Worm (Caenorhabditis elegans): ENCODE data around the gene lipl-5.

- TF ChIP-seq fkh-10 (GFP tag; optimal IDR thresholded peaks at IDR 0.05), result no peak
- TF ChIP-seq nhr-77 (tag; optimal IDR thresholded peaks at IDR 0.05), result no peak
- TF ChIP-seq ZK546.5 (tag; optimal IDR thresholded peaks at IDR 0.05), result no peak
- no peak for TF ChIP-seq lin-39 (tag; optimal IDR thresholded peaks at IDR 0.05)
- TF ChIP-seq aly-2 (tag; optimal IDR thresholded peaks at IDR 0.05), result no peak
- no peak for TF ChIP-seq nhr-237 (tag; optimal IDR thresholded peaks at IDR 0.05)
- no peak for TF ChIP-seq zip-11 (GFP tag; IDR thresholded peaks at IDR 0.05)
- no peak for TF ChIP-seq ces-1 (GFP tag; optimal IDR thresholded peaks at IDR 0.05)
- no peak for TF ChIP-seq nhr-25 (tag; optimal IDR thresholded peaks at IDR 0.05; ENCODE audit: borderline replicate concordance, insufficient read depth)
- TF ChIP-seq unc-39 (tag; optimal IDR thresholded peaks at IDR 0.05), result no peak
- no peak for TF ChIP-seq skn-1 (tag; optimal IDR thresholded peaks at IDR 0.05)
These were observed 38.6 kb downstream of the lipl-5 start, which contains the start of gene B0554.5 for ce11 chrV:424140-424539.
